Worm (Caenorhabditis elegans) whole organism, midembryonic: ENCODE results near the gene ifbp-1.

Source experiments
- T22C8.4 ChIP-seq: fragments of 200-800 bp; sonication (Bioruptor generic); IDR thresholded peaks from 2 replicates; pipeline ENCODE4 v1.3.6; 2022; ENCODE audit warnings: missing genetic modification characterization, missing compliant biosample characterization
- cog-1 ChIP-seq: sonication (generic microtip); optimal IDR thresholded peaks from 2 replicates; lab custom pipeline; 2016; ENCODE audit warnings: missing genetic modification characterization, missing compliant biosample characterization
- flt-1 ChIP-seq: fragments of 200-800 bp; sonication (Bioruptor generic); IDR thresholded peaks from 2 replicates; pipeline ENCODE4 v1.3.6; 2022; ENCODE audit warnings: missing genetic modification characterization, missing compliant biosample characterization
- klf-2 ChIP-seq: fragments of 200-800 bp; sonication (Bioruptor generic); conservative IDR thresholded peaks from 2 replicates; pipeline ENCODE4 v1.3.6; 2022; ENCODE audit warnings: missing genetic modification reagents, missing genetic modification characterization, missing compliant biosample characterization
- med-1 ChIP-seq: sonication (generic microtip); optimal IDR thresholded peaks from 2 replicates; lab custom pipeline; 2017; ENCODE audit warnings: missing genetic modification characterization, mild to moderate bottlenecking, missing compliant biosample characterization, antibody characterized with exemption, missing genetic modification reagents; ENCODE audit not compliant: insufficient read depth
- ref-1 ChIP-seq: fragments of 200-800 bp; sonication (Bioruptor generic); conservative IDR thresholded peaks from 2 replicates; pipeline ENCODE4 v1.3.6; 2022; ENCODE audit warnings: missing genetic modification reagents, missing genetic modification characterization, missing compliant biosample characterization
- tab-1 ChIP-seq: fragments of 200-800 bp; sonication (Bioruptor generic); IDR thresholded peaks from 2 replicates; pipeline ENCODE4 v1.3.6; 2022; ENCODE audit warnings: missing genetic modification characterization, missing compliant biosample characterization

- no peak for TF ChIP-seq flt-1
- TF ChIP-seq tab-1 = no peak
- TF ChIP-seq T22C8.4 (GFP tag; lab: Robert Waterston, UW) = no peak
- TF ChIP-seq ref-1 (GFP tag; lab: Robert Waterston, UW) = no peak
- TF ChIP-seq klf-2 (GFP tag; lab: Robert Waterston, UW) = no peak
- no peak for TF ChIP-seq med-1
- TF ChIP-seq cog-1 (tag; lab: Kevin White, UChicago) = no peak
Observed at ce11 chrV:13334447-13334846, 45.6 kb downstream of the ifbp-1 start.
